Worm (Caenorhabditis elegans) whole organism, L2 larva: ENCODE data around the gene F59B8.1.

Experiments
- C34F6.9 ChIP-seq: fragments of 150-350 bp; optimal IDR thresholded peaks from 2 replicates; lab custom pipeline; 2014; ENCODE audit warnings: missing biosample characterization, missing genetic modification characterization
- F13H6.1 ChIP-seq: sonication (generic microtip); optimal IDR thresholded peaks from 2 replicates; lab custom pipeline; 2016; ENCODE audit warnings: missing genetic modification characterization, missing compliant biosample characterization
- R02D3.7 ChIP-seq: fragments of 150-350 bp; optimal IDR thresholded peaks from 2 replicates; lab custom pipeline; 2014; ENCODE audit warnings: missing biosample characterization, missing genetic modification characterization
- Y55F3AM.14 ChIP-seq: fragments of 200-800 bp; sonication (Bioruptor generic); optimal IDR thresholded peaks from 2 replicates; lab custom pipeline; 2018; ENCODE audit warnings: mild to moderate bottlenecking, missing genetic modification characterization, missing compliant biosample characterization
- ZK546.5 ChIP-seq: sonication (generic microtip); optimal IDR thresholded peaks from 2 replicates; lab custom pipeline; 2017; ENCODE audit warnings: missing biosample characterization, missing genetic modification characterization
- alr-1 ChIP-seq: fragments of 150-350 bp; optimal IDR thresholded peaks from 2 replicates; lab custom pipeline; 2014; ENCODE audit warnings: missing biosample characterization, missing genetic modification characterization
- aly-2 ChIP-seq: fragments of 150-350 bp; optimal IDR thresholded peaks from 2 replicates; lab custom pipeline; 2014; ENCODE audit warnings: missing biosample characterization, missing genetic modification characterization
- ama-1 ChIP-seq: fragments of 150-350 bp; optimal IDR thresholded peaks from 2 replicates; lab custom pipeline; 2018; ENCODE audit warnings: inconsistent platforms
- blmp-1 ChIP-seq: sonication (generic microtip); optimal IDR thresholded peaks from 2 replicates; lab custom pipeline; 2017; ENCODE audit warnings: missing genetic modification characterization, mild to moderate bottlenecking, missing compliant biosample characterization, antibody characterized with exemption, moderate library complexity; ENCODE audit not compliant: insufficient read depth
- ceh-16 ChIP-seq: fragments of 150-350 bp; optimal IDR thresholded peaks from 2 replicates; lab custom pipeline; 2014; ENCODE audit warnings: missing biosample characterization, missing genetic modification characterization
- ceh-82 ChIP-seq: fragments of 150-350 bp; optimal IDR thresholded peaks from 2 replicates; lab custom pipeline; 2014; ENCODE audit warnings: missing biosample characterization, missing genetic modification characterization
- crh-2 ChIP-seq: sonication (generic microtip); optimal IDR thresholded peaks from 2 replicates; lab custom pipeline; 2017; ENCODE audit warnings: missing biosample characterization, missing genetic modification characterization
- dmd-4 ChIP-seq: sonication (generic microtip); optimal IDR thresholded peaks from 2 replicates; lab custom pipeline; 2017; ENCODE audit warnings: missing biosample characterization, missing genetic modification characterization
- egl-27 ChIP-seq: sonication (generic microtip); optimal IDR thresholded peaks from 3 replicates; lab custom pipeline; 2017; ENCODE audit warnings: missing biosample characterization, missing genetic modification reagents, missing genetic modification characterization
- elt-1 ChIP-seq: fragments of 150-350 bp; optimal IDR thresholded peaks from 2 replicates; lab custom pipeline; 2014; ENCODE audit warnings: missing biosample characterization, missing genetic modification characterization
- elt-3 ChIP-seq: sonication (generic microtip); optimal IDR thresholded peaks from 2 replicates; lab custom pipeline; 2017; ENCODE audit warnings: missing biosample characterization, missing genetic modification characterization
- fos-1 ChIP-seq: fragments of 150-350 bp; optimal IDR thresholded peaks from 2 replicates; lab custom pipeline; 2014; ENCODE audit warnings: missing biosample characterization, missing genetic modification characterization
- gmeb-1 ChIP-seq: fragments of 150-350 bp; optimal IDR thresholded peaks from 2 replicates; lab custom pipeline; 2014; ENCODE audit warnings: missing biosample characterization, missing genetic modification characterization
- lin-11 ChIP-seq: fragments of 150-350 bp; sonication (generic microtip); optimal IDR thresholded peaks from 2 replicates; lab custom pipeline; 2014; ENCODE audit warnings: missing biosample characterization, missing genetic modification characterization, inconsistent platforms, mixed read lengths
- lin-13 ChIP-seq: fragments of 150-350 bp; optimal IDR thresholded peaks from 2 replicates; lab custom pipeline; 2014; ENCODE audit warnings: missing biosample characterization, missing genetic modification reagents, missing genetic modification characterization
- lin-39 ChIP-seq: fragments of 150-350 bp; optimal IDR thresholded peaks from 2 replicates; lab custom pipeline; 2014; ENCODE audit warnings: missing biosample characterization, missing genetic modification reagents, missing genetic modification characterization
- lsy-2 ChIP-seq, 2 experiments: fragments of 150-350 bp in 1 of 2; sonication (generic microtip) in 1 of 2; optimal IDR thresholded peaks; 2 replicates each; lab custom pipeline; 2014 to 2017; ENCODE audit warnings: missing biosample characterization in 2 of 2, missing genetic modification characterization in 2 of 2
- mab-5 ChIP-seq: fragments of 150-350 bp; optimal IDR thresholded peaks from 2 replicates; lab custom pipeline; 2014; ENCODE audit warnings: missing biosample characterization, missing genetic modification characterization
- mbf-1 ChIP-seq: sonication (generic microtip); optimal IDR thresholded peaks from 2 replicates; lab custom pipeline; 2017; ENCODE audit warnings: missing biosample characterization, missing genetic modification characterization
- mdl-1 ChIP-seq, 2 experiments: fragments of 150-350 bp in 1 of 2; sonication (generic microtip) in 1 of 2; optimal IDR thresholded peaks; 2 replicates each; lab custom pipeline; 2017; ENCODE audit warnings: missing biosample characterization in 2 of 2, missing genetic modification characterization in 2 of 2
- nhr-10 ChIP-seq: sonication (generic microtip); optimal IDR thresholded peaks from 2 replicates; lab custom pipeline; 2017; ENCODE audit warnings: missing biosample characterization, missing genetic modification characterization
- nhr-11 ChIP-seq: fragments of 150-350 bp; optimal IDR thresholded peaks from 2 replicates; lab custom pipeline; 2014; ENCODE audit warnings: missing biosample characterization, missing genetic modification characterization
- nhr-12 ChIP-seq: fragments of 150-350 bp; optimal IDR thresholded peaks from 2 replicates; lab custom pipeline; 2014; ENCODE audit warnings: missing biosample characterization, missing genetic modification characterization
- nhr-129 ChIP-seq: fragments of 150-350 bp; optimal IDR thresholded peaks from 2 replicates; lab custom pipeline; 2014; ENCODE audit warnings: missing biosample characterization, missing genetic modification characterization
- nhr-21 ChIP-seq: fragments of 150-350 bp; optimal IDR thresholded peaks from 2 replicates; lab custom pipeline; 2014; ENCODE audit warnings: missing biosample characterization, missing genetic modification characterization
- nhr-23 ChIP-seq: fragments of 150-350 bp; optimal IDR thresholded peaks from 2 replicates; lab custom pipeline; 2014; ENCODE audit warnings: missing biosample characterization, missing genetic modification reagents, missing genetic modification characterization
- nhr-237 ChIP-seq: fragments of 150-350 bp; optimal IDR thresholded peaks from 2 replicates; lab custom pipeline; 2014; ENCODE audit warnings: missing biosample characterization, missing genetic modification characterization
- nhr-25 ChIP-seq: fragments of 150-350 bp; sonication (generic microtip); optimal IDR thresholded peaks from 3 replicates; lab custom pipeline; 2014; ENCODE audit warnings: missing biosample characterization, missing genetic modification characterization
- nhr-6 ChIP-seq: fragments of 150-350 bp; optimal IDR thresholded peaks from 2 replicates; lab custom pipeline; 2014; ENCODE audit warnings: missing biosample characterization, missing genetic modification characterization
- nhr-77 ChIP-seq: fragments of 150-350 bp; optimal IDR thresholded peaks from 2 replicates; lab custom pipeline; 2014; ENCODE audit warnings: missing biosample characterization, missing genetic modification characterization
- peb-1 ChIP-seq: fragments of 150-350 bp; optimal IDR thresholded peaks from 2 replicates; lab custom pipeline; 2014; ENCODE audit warnings: missing biosample characterization, missing genetic modification characterization
- sem-4 ChIP-seq: fragments of 150-350 bp; optimal IDR thresholded peaks from 2 replicates; lab custom pipeline; 2014; ENCODE audit warnings: missing biosample characterization, missing genetic modification reagents, missing genetic modification characterization
- skn-1 ChIP-seq: sonication (generic microtip); optimal IDR thresholded peaks from 2 replicates; lab custom pipeline; 2017; ENCODE audit warnings: missing biosample characterization, missing genetic modification characterization
- sma-3 ChIP-seq: sonication (generic microtip); optimal IDR thresholded peaks from 2 replicates; lab custom pipeline; 2016; ENCODE audit warnings: missing genetic modification reagents, missing genetic modification characterization, missing compliant biosample characterization
- sma-9 ChIP-seq, 2 experiments: fragments of 150-350 bp in 1 of 2; sonication (generic microtip) in 1 of 2; optimal IDR thresholded peaks; 2 replicates each; lab custom pipeline; 2014 to 2016; ENCODE audit warnings: missing genetic modification characterization in 2 of 2, mild to moderate bottlenecking in 1 of 2, missing biosample characterization in 1 of 2, missing compliant biosample characterization in 1 of 2, missing genetic modification reagents in 1 of 2, moderate library complexity in 1 of 2
- snpc-4 ChIP-seq: fragments of 150-350 bp; optimal IDR thresholded peaks from 2 replicates; lab custom pipeline; 2014; ENCODE audit warnings: missing biosample characterization, missing genetic modification characterization
- unc-39 ChIP-seq: fragments of 150-350 bp; optimal IDR thresholded peaks from 2 replicates; lab custom pipeline; 2014; ENCODE audit warnings: missing biosample characterization, missing genetic modification characterization
- unc-55 ChIP-seq: fragments of 150-350 bp; sonication (generic microtip); optimal IDR thresholded peaks from 3 replicates; lab custom pipeline; 2014; ENCODE audit warnings: missing biosample characterization, missing genetic modification reagents, missing genetic modification characterization
- unc-62 ChIP-seq: fragments of 150-350 bp; optimal IDR thresholded peaks from 2 replicates; lab custom pipeline; 2014; ENCODE audit warnings: missing biosample characterization, missing genetic modification reagents, missing genetic modification characterization
- zag-1 ChIP-seq: fragments of 150-350 bp; optimal IDR thresholded peaks from 2 replicates; lab custom pipeline; 2014; ENCODE audit warnings: missing biosample characterization, missing genetic modification characterization
- ztf-1 ChIP-seq: fragments of 200-800 bp; sonication (Bioruptor generic); conservative IDR thresholded peaks from 2 replicates; pipeline ENCODE4 v1.3.6; 2022; ENCODE audit warnings: missing genetic modification characterization, missing compliant biosample characterization
- ztf-11 ChIP-seq: sonication (generic microtip); optimal IDR thresholded peaks from 2 replicates; lab custom pipeline; 2017; ENCODE audit warnings: missing biosample characterization, missing genetic modification characterization
- ztf-4 ChIP-seq: fragments of 150-350 bp; optimal IDR thresholded peaks from 2 replicates; lab custom pipeline; 2014; ENCODE audit warnings: missing biosample characterization, missing genetic modification characterization

The F59B8.1 gene

ce11 chrIV:9438753-9439152 lies 10.7 kb downstream of the F59B8.1 start (continued):
- TF ChIP-seq lin-39 (tag; lab: Kevin White, UChicago) (no peak), nhr-12 (tag; lab: Kevin White, UChicago) (no peak), mbf-1 (tag; lab: Kevin White, UChicago) (no peak), unc-39 (tag; lab: Kevin White, UChicago) (no peak), ceh-16 (no peak), crh-2 (peak; percentile 37), lin-13 (GFP tag; lab: Kevin White, UChicago) (peak; percentile 66), unc-55 (GFP tag; lab: Kevin White, UChicago) (no peak), unc-62 (no peak)
- TF ChIP-seq, all 48 proteins: peak for 12

ce11 chrIV:9440880-9441336 lies 12.8 kb downstream of the F59B8.1 start, which contains the start of gene idh-1:
TSS of gene idh-1 (minus strand) at chrIV:9441107.
- TF ChIP-seq fos-1 (peak; percentile 12), dmd-4 (no peak), gmeb-1 (tag; lab: Kevin White, UChicago) (peak; percentile 49), Y55F3AM.14 (GFP tag; lab: Kevin White, UChicago) (no peak), nhr-77 (no peak), unc-55 (GFP tag; lab: Kevin White, UChicago) (no peak), nhr-12 (tag; lab: Kevin White, UChicago) (no peak), C34F6.9 (tag; lab: Kevin White, UChicago) (peak; percentile 21), lin-39 (tag; lab: Kevin White, UChicago) (no peak), crh-2 (peak; percentile 0), nhr-237 (tag; lab: Kevin White, UChicago) (no peak), ztf-11 (tag; lab: Kevin White, UChicago) (no peak), ztf-1 (GFP tag; lab: Robert Waterston, UW) (no peak), ama-1 (lab: Kevin White, UChicago) (peak; percentile 81), alr-1 (tag; lab: Kevin White, UChicago) (no peak), ceh-82 (no peak), sma-3 (GFP tag; lab: Kevin White, UChicago) (peak; percentile 11), snpc-4 (tag; lab: Kevin White, UChicago) (peak; percentile 76), nhr-23 (no peak), elt-3 (tag; lab: Kevin White, UChicago) (no peak), nhr-25 (tag; lab: Kevin White, UChicago) (peak; percentile 68), lin-11 (tag; lab: Kevin White, UChicago) (no peak), unc-39 (tag; lab: Kevin White, UChicago) (no peak), mbf-1 (tag; lab: Kevin White, UChicago) (no peak), nhr-11 (tag; lab: Kevin White, UChicago) (no peak), peb-1 (no peak), R02D3.7 (tag; lab: Kevin White, UChicago) (no peak), egl-27 (tag; lab: Kevin White, UChicago) (no peak), lin-13 (GFP tag; lab: Kevin White, UChicago) (no peak), nhr-129 (tag; lab: Kevin White, UChicago) (peak; percentile 72), sma-9 (GFP tag; optimal IDR thresholded peaks at IDR 0.05; lab: Kevin White, UChicago) (no peak), sma-9 (tag; optimal IDR thresholded peaks at IDR 0.05; lab: Kevin White, UChicago) (no peak), skn-1 (tag; lab: Kevin White, UChicago) (no peak), unc-62 (no peak), elt-1 (no peak), ztf-4 (tag; lab: Kevin White, UChicago) (no peak), mdl-1 (tag; optimal IDR thresholded peaks at IDR 0.05; lab: Kevin White, UChicago) (no peak), nhr-6 (tag; lab: Kevin White, UChicago) (no peak), ceh-16 (no peak), nhr-10 (tag; lab: Kevin White, UChicago) (no peak), lsy-2 (tag; optimal IDR thresholded peaks at IDR 0.05; lab: Kevin White, UChicago) (peak in 1 of 2 experiments; percentile 41), mab-5 (tag; lab: Kevin White, UChicago) (no peak), aly-2 (tag; lab: Kevin White, UChicago) (no peak), nhr-21 (tag; lab: Kevin White, UChicago) (no peak), blmp-1 (tag; lab: Kevin White, UChicago) (no peak), F13H6.1 (tag; lab: Kevin White, UChicago) (peak; percentile 48), zag-1 (tag; lab: Kevin White, UChicago) (no peak), sem-4 (tag; lab: Kevin White, UChicago) (no peak), ZK546.5 (tag; lab: Kevin White, UChicago) (no peak)
